Fruit fly (Drosophila melanogaster) whole organism, pupa: ENCODE results near the gene CG7102.

Experiments
- CG12605 ChIP-seq: fragments of 200-800 bp; sonication (Bioruptor generic); IDR thresholded peaks from 2 replicates; pipeline ENCODE4 v1.3.6; 2022; ENCODE audit warnings: missing biosample characterization, missing genetic modification characterization
- CG13204 ChIP-seq: fragments of 200-800 bp; sonication (Bioruptor generic); optimal IDR thresholded peaks from 2 replicates; lab custom pipeline; 2018; ENCODE audit warnings: missing biosample characterization, mild to moderate bottlenecking, missing genetic modification characterization, moderate library complexity
- CG14655 ChIP-seq: fragments of 200-800 bp; sonication (Bioruptor generic); optimal IDR thresholded peaks from 3 replicates; lab custom pipeline; 2017; ENCODE audit warnings: mild to moderate bottlenecking, missing biosample characterization, missing genetic modification reagents, missing genetic modification characterization
- Ets98B ChIP-seq: fragments of 200-800 bp; sonication (Bioruptor generic); IDR thresholded peaks from 2 replicates; pipeline ENCODE4 v1.3.6; 2022; ENCODE audit warnings: missing biosample characterization, missing genetic modification characterization
- Pif1B ChIP-seq: fragments of 200-800 bp; sonication (Bioruptor generic); optimal IDR thresholded peaks from 3 replicates; lab custom pipeline; 2016; ENCODE audit warnings: missing biosample characterization, missing genetic modification characterization
- fd96Ca ChIP-seq: fragments of 200-800 bp; sonication (Bioruptor generic); IDR thresholded peaks from 3 replicates; pipeline ENCODE4 v1.3.6; 2022; ENCODE audit warnings: missing biosample characterization, missing genetic modification characterization

DNA sequence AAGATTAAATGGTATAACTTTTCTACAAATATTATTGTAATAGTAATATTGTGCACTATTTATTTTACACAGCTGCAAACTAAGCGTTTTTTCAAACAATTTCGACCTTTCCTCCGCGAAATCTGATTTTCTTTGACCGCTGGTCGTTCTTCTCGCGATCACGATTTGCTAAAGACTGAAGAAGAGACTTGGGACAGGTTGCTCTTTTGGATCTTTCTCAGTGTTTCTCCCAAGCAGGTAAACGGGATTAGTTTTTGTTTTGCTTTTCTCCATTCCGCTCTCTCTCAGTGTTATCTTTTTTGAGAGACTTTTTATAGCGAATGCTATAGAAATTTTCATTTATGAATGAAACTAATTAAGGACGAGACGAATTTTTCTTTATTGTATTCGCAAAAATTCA is at the start of gene CG7102:
- TF ChIP-seq CG13204 (GFP tag; lab: Kevin White, UChicago) (no peak), CG14655 (GFP tag; lab: Kevin White, UChicago) (no peak), fd96Ca (GFP tag; lab: Robert Waterston, UW) (no peak), CG12605 (GFP tag; lab: Robert Waterston, UW) (no peak), Pif1B (no peak), Ets98B (no peak)
